Worm (Caenorhabditis elegans) whole organism, L1 larva: ENCODE measurements around the gene best-6.
"Not testable (repeated sequence)": the region's sequence is repeated elsewhere in the genome, so short reads cannot be mapped to it uniquely, and the experiment has no call there.

Experiments
- C16A3.4 ChIP-seq: fragments of 150-350 bp; optimal IDR thresholded peaks from 2 replicates; lab custom pipeline; 2014; ENCODE audit warnings: missing biosample characterization, missing genetic modification characterization
- F16B12.6 ChIP-seq: fragments of 150-350 bp; optimal IDR thresholded peaks from 2 replicates; lab custom pipeline; 2014; ENCODE audit warnings: missing biosample characterization, missing genetic modification characterization
- alr-1 ChIP-seq: fragments of 200-800 bp; sonication (Bioruptor generic); optimal IDR thresholded peaks from 2 replicates; lab custom pipeline; 2018; ENCODE audit warnings: borderline replicate concordance, mild to moderate bottlenecking, missing genetic modification characterization, missing compliant biosample characterization
- blmp-1 ChIP-seq: fragments of 150-350 bp; optimal IDR thresholded peaks from 2 replicates; lab custom pipeline; 2014; ENCODE audit warnings: missing biosample characterization, missing genetic modification characterization
- ceh-63 ChIP-seq: fragments of 200-800 bp; sonication (Bioruptor generic); optimal IDR thresholded peaks from 2 replicates; lab custom pipeline; 2018; ENCODE audit warnings: mild to moderate bottlenecking, missing genetic modification characterization, missing compliant biosample characterization
- ceh-90 ChIP-seq: sonication (generic microtip); optimal IDR thresholded peaks from 2 replicates; lab custom pipeline; 2016; ENCODE audit warnings: missing genetic modification characterization, missing compliant biosample characterization
- efl-1 ChIP-seq, 4 experiments: fragments of 150-350 bp; optimal IDR thresholded peaks in 3 of 4; peaks in 1 of 4; 1 replicate in 1 of 4; 2 replicates in 3 of 4; lab custom pipeline; 2014; ENCODE audit warnings: missing biosample characterization in 2 of 4, missing genetic modification characterization in 2 of 4, missing genetic modification reagents in 2 of 4
- efl-3 ChIP-seq: fragments of 200-800 bp; sonication (Bioruptor generic); optimal IDR thresholded peaks from 2 replicates; lab custom pipeline; 2018; ENCODE audit warnings: mild to moderate bottlenecking, missing genetic modification characterization, missing compliant biosample characterization
- egl-27 ChIP-seq, 2 experiments: fragments of 150-350 bp in 1 of 2; sonication (generic microtip); optimal IDR thresholded peaks; 3 replicates each; lab custom pipeline; 2017 to 2018; ENCODE audit warnings: missing biosample characterization in 2 of 2, missing genetic modification characterization in 2 of 2, missing genetic modification reagents in 2 of 2
- elt-2 ChIP-seq: sonication (generic microtip); optimal IDR thresholded peaks from 2 replicates; lab custom pipeline; 2016; ENCODE audit warnings: missing genetic modification characterization, mild to moderate bottlenecking, inconsistent platforms, missing compliant biosample characterization, missing genetic modification reagents
- elt-3 ChIP-seq, 6 experiments: fragments of 150-350 bp in 1 of 6; sonication (generic microtip); optimal IDR thresholded peaks; 2 replicates each; lab custom pipeline; 2017 to 2018; ENCODE audit warnings: missing biosample characterization in 6 of 6, missing genetic modification characterization in 6 of 6, inconsistent platforms in 1 of 6
- ets-5 ChIP-seq: fragments of 200-800 bp; sonication (Bioruptor generic); IDR thresholded peaks from 2 replicates; pipeline ENCODE4 v1.3.6; 2022; ENCODE audit warnings: missing genetic modification characterization, missing compliant biosample characterization
- fkh-10 ChIP-seq: sonication (generic microtip); optimal IDR thresholded peaks from 2 replicates; lab custom pipeline; 2017; ENCODE audit warnings: missing biosample characterization, missing genetic modification reagents, missing genetic modification characterization
- fos-1 ChIP-seq: fragments of 150-350 bp; optimal IDR thresholded peaks from 2 replicates; lab custom pipeline; 2014; ENCODE audit warnings: missing biosample characterization, missing genetic modification characterization
- grh-1 ChIP-seq: fragments of 200-800 bp; sonication (Bioruptor generic); IDR thresholded peaks from 2 replicates; pipeline ENCODE4 v1.3.6; 2022; ENCODE audit warnings: missing genetic modification reagents, missing genetic modification characterization, missing compliant biosample characterization
- hlh-4 ChIP-seq: sonication (generic microtip); optimal IDR thresholded peaks from 2 replicates; lab custom pipeline; 2016; ENCODE audit warnings: mild to moderate bottlenecking, missing genetic modification characterization, missing compliant biosample characterization
- hpl-2 ChIP-seq: fragments of 150-350 bp; optimal IDR thresholded peaks from 2 replicates; lab custom pipeline; 2014; ENCODE audit warnings: missing biosample characterization, missing genetic modification reagents, missing genetic modification characterization
- irx-1 ChIP-seq: sonication (generic microtip); optimal IDR thresholded peaks from 2 replicates; lab custom pipeline; 2016; ENCODE audit warnings: missing genetic modification characterization, missing compliant biosample characterization
- lin-14 ChIP-seq: fragments of 200-800 bp; sonication (Bioruptor generic); optimal IDR thresholded peaks from 2 replicates; lab custom pipeline; 2018; ENCODE audit warnings: mild to moderate bottlenecking, missing genetic modification characterization, moderate library complexity, missing compliant biosample characterization
- lin-15B ChIP-seq: fragments of 150-350 bp; sonication (generic microtip); optimal IDR thresholded peaks from 3 replicates; lab custom pipeline; 2014; ENCODE audit warnings: missing biosample characterization, missing genetic modification characterization
- mdl-1 ChIP-seq, 2 experiments: fragments of 150-350 bp; optimal IDR thresholded peaks; 2 replicates each; lab custom pipeline; 2014 to 2017; ENCODE audit warnings: missing biosample characterization in 2 of 2, missing genetic modification characterization in 2 of 2, inconsistent platforms in 1 of 2
- nhr-20 ChIP-seq: sonication (generic microtip); optimal IDR thresholded peaks from 2 replicates; lab custom pipeline; 2016; ENCODE audit warnings: mild to moderate bottlenecking, missing genetic modification characterization, missing compliant biosample characterization
- nhr-28 ChIP-seq: fragments of 150-350 bp; optimal IDR thresholded peaks from 2 replicates; lab custom pipeline; 2014; ENCODE audit warnings: missing biosample characterization, missing genetic modification characterization
- nhr-47 ChIP-seq: sonication (generic microtip); optimal IDR thresholded peaks from 2 replicates; lab custom pipeline; 2016; ENCODE audit warnings: mild to moderate bottlenecking, missing genetic modification characterization, moderate library complexity, missing compliant biosample characterization
- nhr-71 ChIP-seq: sonication (generic microtip); optimal IDR thresholded peaks from 2 replicates; lab custom pipeline; 2016; ENCODE audit warnings: mild to moderate bottlenecking, missing genetic modification characterization, moderate library complexity, missing compliant biosample characterization
- nhr-76 ChIP-seq: sonication (generic microtip); optimal IDR thresholded peaks from 2 replicates; lab custom pipeline; 2017; ENCODE audit warnings: missing biosample characterization, missing genetic modification characterization
- nhr-77 ChIP-seq: fragments of 150-350 bp; optimal IDR thresholded peaks from 2 replicates; lab custom pipeline; 2014; ENCODE audit warnings: missing biosample characterization, missing genetic modification characterization
- nhr-84 ChIP-seq: sonication (generic microtip); optimal IDR thresholded peaks from 2 replicates; lab custom pipeline; 2017; ENCODE audit warnings: missing biosample characterization, missing genetic modification characterization
- nhr-85 ChIP-seq: sonication (generic microtip); peaks from one replicate; lab custom pipeline; 2016; ENCODE audit warnings: missing genetic modification characterization, inconsistent platforms, missing compliant biosample characterization
- nhr-90 ChIP-seq: sonication (generic microtip); optimal IDR thresholded peaks from 2 replicates; lab custom pipeline; 2016; ENCODE audit warnings: mild to moderate bottlenecking, missing genetic modification characterization, missing compliant biosample characterization; ENCODE audit not compliant: poor library complexity
- rnt-1 ChIP-seq: sonication (generic microtip); optimal IDR thresholded peaks from 2 replicates; lab custom pipeline; 2016; ENCODE audit warnings: mild to moderate bottlenecking, missing genetic modification characterization, moderate library complexity, missing compliant biosample characterization
- snu-23 ChIP-seq: sonication (generic microtip); optimal IDR thresholded peaks from 2 replicates; lab custom pipeline; 2016; ENCODE audit warnings: missing genetic modification characterization, missing compliant biosample characterization
- sox-4 ChIP-seq: sonication (generic microtip); optimal IDR thresholded peaks from 2 replicates; lab custom pipeline; 2016; ENCODE audit warnings: missing genetic modification characterization, missing compliant biosample characterization
- swsn-7 ChIP-seq: sonication (generic microtip); optimal IDR thresholded peaks from 2 replicates; lab custom pipeline; 2016; ENCODE audit warnings: missing genetic modification characterization, missing compliant biosample characterization
- tbx-2 ChIP-seq: sonication (generic microtip); optimal IDR thresholded peaks from 2 replicates; lab custom pipeline; 2016; ENCODE audit warnings: missing genetic modification characterization, missing compliant biosample characterization
- unc-130 ChIP-seq: fragments of 150-350 bp; optimal IDR thresholded peaks from 2 replicates; lab custom pipeline; 2017; ENCODE audit warnings: missing biosample characterization, missing genetic modification characterization, inconsistent platforms
- unc-86 ChIP-seq: sonication (generic microtip); optimal IDR thresholded peaks from 2 replicates; lab custom pipeline; 2016; ENCODE audit warnings: missing genetic modification characterization, missing compliant biosample characterization
- unc-98 ChIP-seq: fragments of 200-800 bp; sonication (Bioruptor generic); IDR thresholded peaks from 2 replicates; pipeline ENCODE4 v1.3.6; 2022; ENCODE audit warnings: missing genetic modification characterization, missing compliant biosample characterization
- xbp-1 ChIP-seq: sonication (generic microtip); optimal IDR thresholded peaks from 2 replicates; lab custom pipeline; 2016; ENCODE audit warnings: missing genetic modification characterization, missing compliant biosample characterization
- zag-1 ChIP-seq: fragments of 150-350 bp; optimal IDR thresholded peaks from 2 replicates; lab custom pipeline; 2014; ENCODE audit warnings: missing biosample characterization, missing genetic modification characterization

best-6 gene

ce11 chrIV:5076607-5077006 lies 47.7 kb upstream of the best-6 start:
- TF ChIP-seq ets-5 (GFP tag; lab: Robert Waterston, UW) (no peak), egl-27 (tag; optimal IDR thresholded peaks at IDR 0.05; lab: Kevin White, UChicago) (no peak), efl-1 (optimal IDR thresholded peaks at IDR 0.05; lab: Kevin White, UChicago) (no peak), efl-1 (GFP tag; optimal IDR thresholded peaks at IDR 0.05 in 1 of 2; lab: Kevin White, UChicago) (peak in 1 of 2 experiments; percentile 9), lin-14 (GFP tag; lab: Kevin White, UChicago) (peak; percentile 3)

ce11 chrIV:5073836-5074235 lies 45.0 kb upstream of the best-6 start:
- peak; percentile 54 for TF ChIP-seq nhr-85 (tag; lab: Kevin White, UChicago)
- TF ChIP-seq blmp-1 (tag; lab: Kevin White, UChicago) = peak; percentile 36
- TF ChIP-seq mdl-1 (tag; optimal IDR thresholded peaks at IDR 0.05; lab: Kevin White, UChicago) = no peak
- no peak for TF ChIP-seq unc-86 (tag; lab: Kevin White, UChicago)
- no peak for TF ChIP-seq nhr-47 (tag; lab: Kevin White, UChicago)
- no peak for TF ChIP-seq irx-1 (tag; lab: Kevin White, UChicago)
- TF ChIP-seq unc-130 = no peak
- no peak for TF ChIP-seq tbx-2 (tag; lab: Kevin White, UChicago)
- no peak for TF ChIP-seq C16A3.4
- no peak for TF ChIP-seq swsn-7 (tag; lab: Kevin White, UChicago)
- no peak for TF ChIP-seq nhr-76 (tag; lab: Kevin White, UChicago)
- no peak for TF ChIP-seq efl-3 (GFP tag; lab: Kevin White, UChicago)
- TF ChIP-seq nhr-84 (tag; lab: Kevin White, UChicago) = no peak
- no peak for TF ChIP-seq xbp-1 (tag; lab: Kevin White, UChicago)
- peak; percentile 61 for TF ChIP-seq lin-14 (GFP tag; lab: Kevin White, UChicago)

DNA sequence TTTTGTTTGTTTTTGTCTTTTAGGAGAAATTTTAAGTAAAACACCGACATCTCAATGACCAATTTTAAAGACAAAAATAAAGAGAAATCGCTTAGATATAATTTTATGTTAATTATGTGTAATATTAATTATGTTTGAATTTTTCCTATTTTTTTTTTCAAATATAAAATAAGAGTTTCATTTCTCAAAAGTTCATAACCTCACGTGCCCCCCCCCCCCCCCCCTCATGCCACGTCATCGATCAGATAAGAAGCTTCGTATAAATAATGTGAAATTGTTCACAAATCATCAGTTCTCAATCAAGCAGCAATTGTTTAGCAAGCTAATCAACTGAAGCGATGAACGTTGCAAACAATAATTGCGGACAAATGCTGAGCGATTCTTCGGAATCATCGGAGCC lies 41.7 kb upstream of the best-6 start, which contains the start of gene C02B10.6:
Gene C02B10.6 (plus strand): TSS at position 301 of the 400 bp plus-strand sequence.
- TF ChIP-seq hlh-4 (tag; lab: Kevin White, UChicago); ceh-63 (GFP tag; lab: Kevin White, UChicago); unc-98 (GFP tag; lab: Robert Waterston, UW): not testable (repeated sequence)

DNA sequence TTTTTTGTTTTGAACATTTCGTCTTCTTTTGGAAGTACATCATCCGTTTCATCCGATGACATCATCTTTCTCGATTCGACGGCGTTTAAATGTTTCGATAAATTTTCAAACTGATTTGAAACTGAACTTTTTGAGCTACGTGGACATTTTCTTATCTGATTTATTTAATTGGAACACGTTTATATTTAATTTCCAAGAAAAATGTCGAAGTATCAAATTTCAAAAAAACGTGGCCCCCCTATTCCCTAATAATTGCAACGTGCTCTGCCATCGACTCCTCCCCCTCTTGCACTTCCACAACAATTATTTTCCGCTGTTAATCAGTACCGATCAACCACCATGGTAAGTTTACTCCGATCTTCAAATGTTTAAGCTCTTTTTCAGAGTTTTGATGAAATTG lies 39.7 kb upstream of the best-6 start, which contains the start of the genes R13H9.6 and rmd-6:
Gene R13H9.6 (minus strand): TSS at position 101 of the 400 bp plus-strand sequence.
Gene rmd-6 (plus strand): TSS at position 305 of the 400 bp plus-strand sequence.
- not testable (repeated sequence) for TF ChIP-seq elt-3 (tag; optimal IDR thresholded peaks at IDR 0.05; lab: Kevin White, UChicago); hpl-2 (GFP tag; lab: Kevin White, UChicago); nhr-28

ce11 chrIV:5066887-5067286 lies 38.0 kb upstream of the best-6 start, which contains the start of gene ttbk-2.2:
ttbk-2.2 (minus strand) TSS chrIV:5066987.
- not testable (repeated sequence) for TF ChIP-seq nhr-90 (tag; lab: Kevin White, UChicago); fkh-10 (GFP tag; lab: Kevin White, UChicago); elt-2

- TF ChIP-seq zag-1 (tag; lab: Kevin White, UChicago); tbx-2 (tag; lab: Kevin White, UChicago); snu-23: not testable (repeated sequence)
Measured at ce11 chrIV:5064961-5065360, 36.1 kb upstream of the best-6 start, which contains the start of gene msp-53. msp-53 (minus strand) TSS chrIV:5065061.

DNA sequence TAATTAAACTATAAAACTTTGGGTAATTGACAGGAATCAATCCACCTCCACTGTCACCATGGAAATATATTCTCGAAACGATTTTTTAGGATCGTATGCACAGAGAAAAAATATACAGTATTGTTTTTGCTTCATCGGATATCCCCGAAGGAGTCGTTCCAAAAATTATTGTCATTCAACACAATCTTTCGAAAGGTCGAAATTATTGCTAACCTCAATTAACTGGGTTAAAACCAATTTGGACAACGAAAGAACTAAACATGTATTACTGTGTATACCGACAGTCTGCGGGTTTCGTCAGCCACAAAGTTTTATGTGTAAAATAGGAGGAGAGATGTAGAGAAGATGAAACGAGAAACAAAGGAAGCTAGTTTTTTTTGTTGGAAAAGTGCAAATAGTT lies 34.4 kb upstream of the best-6 start:
- TF ChIP-seq sox-4 (tag; lab: Kevin White, UChicago) (no peak), nhr-77 (no peak), fos-1 (tag; lab: Kevin White, UChicago) (peak; percentile 18), nhr-20 (tag; lab: Kevin White, UChicago) (peak; percentile 60), unc-86 (tag; lab: Kevin White, UChicago) (no peak), rnt-1 (tag; lab: Kevin White, UChicago) (peak; percentile 16), alr-1 (tag; lab: Kevin White, UChicago) (no peak), nhr-71 (tag; lab: Kevin White, UChicago) (peak; percentile 43), lin-14 (GFP tag; lab: Kevin White, UChicago) (peak; percentile 64), F16B12.6 (tag; lab: Kevin White, UChicago) (no peak), nhr-90 (tag; lab: Kevin White, UChicago) (peak; percentile 70), elt-3 (tag; optimal IDR thresholded peaks at IDR 0.05; lab: Kevin White, UChicago) (peak in 1 of 6 experiments; percentile 5), lin-15B (no peak), grh-1 (0 out of 2 replicates have a peak, but pooled peaks have one; percentile 34), ceh-90 (no peak)
